Worm (Caenorhabditis elegans) whole organism, midembryonic: Measurements from ENCODE around the gene nstp-1.

Experiments used
- T22C8.4 ChIP-seq: fragments of 200-800 bp; sonication (Bioruptor generic); IDR thresholded peaks from 2 replicates; pipeline ENCODE4 v1.3.6; 2022; ENCODE audit warnings: missing genetic modification characterization, missing compliant biosample characterization
- cog-1 ChIP-seq: sonication (generic microtip); optimal IDR thresholded peaks from 2 replicates; lab custom pipeline; 2016; ENCODE audit warnings: missing genetic modification characterization, missing compliant biosample characterization
- flt-1 ChIP-seq: fragments of 200-800 bp; sonication (Bioruptor generic); IDR thresholded peaks from 2 replicates; pipeline ENCODE4 v1.3.6; 2022; ENCODE audit warnings: missing genetic modification characterization, missing compliant biosample characterization
- klf-2 ChIP-seq: fragments of 200-800 bp; sonication (Bioruptor generic); conservative IDR thresholded peaks from 2 replicates; pipeline ENCODE4 v1.3.6; 2022; ENCODE audit warnings: missing genetic modification reagents, missing genetic modification characterization, missing compliant biosample characterization
- med-1 ChIP-seq: sonication (generic microtip); optimal IDR thresholded peaks from 2 replicates; lab custom pipeline; 2017; ENCODE audit warnings: missing genetic modification characterization, mild to moderate bottlenecking, missing compliant biosample characterization, antibody characterized with exemption, missing genetic modification reagents; ENCODE audit not compliant: insufficient read depth
- ref-1 ChIP-seq: fragments of 200-800 bp; sonication (Bioruptor generic); conservative IDR thresholded peaks from 2 replicates; pipeline ENCODE4 v1.3.6; 2022; ENCODE audit warnings: missing genetic modification reagents, missing genetic modification characterization, missing compliant biosample characterization
- tab-1 ChIP-seq: fragments of 200-800 bp; sonication (Bioruptor generic); IDR thresholded peaks from 2 replicates; pipeline ENCODE4 v1.3.6; 2022; ENCODE audit warnings: missing genetic modification characterization, missing compliant biosample characterization
- ztf-23 ChIP-seq: fragments of 200-800 bp; sonication (Bioruptor generic); IDR thresholded peaks from 2 replicates; pipeline ENCODE4 v1.3.6; 2022; ENCODE audit warnings: missing genetic modification reagents, missing genetic modification characterization, missing compliant biosample characterization
- ztf-29 ChIP-seq: fragments of 200-800 bp; sonication (Bioruptor generic); IDR thresholded peaks from 2 replicates; pipeline ENCODE4 v1.3.6; 2022; ENCODE audit warnings: missing genetic modification reagents, missing genetic modification characterization, missing compliant biosample characterization

Gene nstp-1

ce11 chrIV:9021245-9021779, 36.6 kb downstream of the nstp-1 start:
- TF ChIP-seq med-1 (GFP tag; lab: Kevin White, UChicago) (no peak), flt-1 (GFP tag; lab: Robert Waterston, UW) (no peak), tab-1 (GFP tag; lab: Robert Waterston, UW) (no peak), T22C8.4 (GFP tag; lab: Robert Waterston, UW) (no peak), ztf-23 (GFP tag; lab: Robert Waterston, UW) (no peak), ref-1 (no peak), klf-2 (GFP tag; lab: Robert Waterston, UW) (no peak), cog-1 (tag; lab: Kevin White, UChicago) (no peak), ztf-29 (GFP tag; lab: Robert Waterston, UW) (no peak)

DNA sequence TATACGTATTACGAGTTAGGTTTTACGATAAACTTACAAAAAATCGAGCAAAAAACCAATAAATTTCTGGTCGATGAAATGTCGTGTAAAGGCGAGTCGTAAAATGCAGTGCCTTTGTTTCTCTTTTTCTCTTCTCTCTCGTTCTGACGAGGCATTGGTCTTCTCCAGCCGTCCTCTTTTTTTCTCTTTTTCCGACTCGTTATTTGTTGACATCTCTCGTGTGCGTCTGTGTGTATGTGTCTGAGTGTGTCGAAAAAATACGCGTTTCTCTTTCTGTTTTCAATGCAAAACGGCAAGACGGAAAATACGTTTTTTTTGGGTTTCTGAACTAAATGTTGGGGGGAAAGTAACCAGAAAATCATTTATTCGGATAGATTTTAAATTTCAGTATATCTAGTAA, 47.9 kb downstream of the nstp-1 start, which contains the start of gene C53D6.6:
C53D6.6 (minus strand) TSS at position 118 of the 400 bp plus-strand sequence.
- TF ChIP-seq ztf-23 (GFP tag; lab: Robert Waterston, UW): no peak

- no peak for TF ChIP-seq med-1 (GFP tag; lab: Kevin White, UChicago)
- no peak for TF ChIP-seq ref-1
- TF ChIP-seq ztf-29 (GFP tag; lab: Robert Waterston, UW): no peak
- no peak for TF ChIP-seq tab-1 (GFP tag; lab: Robert Waterston, UW)
- TF ChIP-seq flt-1 (GFP tag; lab: Robert Waterston, UW): no peak
- TF ChIP-seq ztf-23 (GFP tag; lab: Robert Waterston, UW): no peak
- no peak for TF ChIP-seq klf-2 (GFP tag; lab: Robert Waterston, UW)
- TF ChIP-seq cog-1 (tag; lab: Kevin White, UChicago): no peak
- no peak for TF ChIP-seq T22C8.4 (GFP tag; lab: Robert Waterston, UW)
These were observed 49.7 kb downstream of the nstp-1 start, which contains the start of gene C53D6.10 for ce11 chrIV:9034340-9034739. C53D6.10 (minus strand) TSS chrIV:9034440.
